Worm (Caenorhabditis elegans): Measurements from ENCODE around the gene ZK1058.3.

DNA sequence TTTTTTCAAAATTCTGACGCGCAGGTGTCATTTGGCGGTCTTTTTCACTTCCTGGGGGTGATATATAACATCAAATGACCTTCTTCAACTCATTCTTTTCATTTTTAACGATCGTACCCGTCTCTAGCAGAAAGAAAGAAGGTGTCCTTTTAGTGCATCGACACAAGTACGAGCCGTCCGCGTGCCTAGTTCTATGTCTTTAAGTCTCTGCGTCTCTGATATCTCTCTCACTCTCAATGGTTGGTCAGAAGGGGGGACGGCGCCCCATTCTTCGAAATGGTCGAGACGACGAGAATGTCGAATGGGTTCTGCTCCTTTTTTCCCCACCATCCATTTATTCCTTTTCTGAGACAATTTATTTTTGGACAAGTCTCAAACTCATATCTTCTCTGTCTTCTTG lies 37.0 kb downstream of the ZK1058.3 start:
- TF ChIP-seq fos-1 (tag; optimal IDR thresholded peaks at IDR 0.05) (no peak), ceh-28 (tag; optimal IDR thresholded peaks at IDR 0.05) (no peak), lin-15B (tag; optimal IDR thresholded peaks at IDR 0.05) (peak; percentile 24), ama-1 (optimal IDR thresholded peaks at IDR 0.05) (peak; percentile 65), mdl-1 (tag; optimal IDR thresholded peaks at IDR 0.05) (no peak), nhr-28 (tag; optimal IDR thresholded peaks at IDR 0.05) (no peak), unc-62 (GFP tag; optimal IDR thresholded peaks at IDR 0.05) (no peak), jun-1 (tag; optimal IDR thresholded peaks at IDR 0.05) (no peak), zag-1 (tag; optimal IDR thresholded peaks at IDR 0.05) (no peak), ztf-11 (tag; optimal IDR thresholded peaks at IDR 0.05) (no peak), eor-1 (tag; optimal IDR thresholded peaks at IDR 0.05) (no peak)
